Worm (Caenorhabditis elegans) whole organism, L1 larva: Measurements from ENCODE around the gene F42A6.5.
A peak's percentile ranks its signal among the peaks of the same experiment; 100 is the strongest.
"Not testable (repeated sequence)": the region's sequence is repeated elsewhere in the genome, so short reads cannot be mapped to it uniquely, and the experiment has no call there.

Source experiments
- C04F5.9 ChIP-seq: sonication (generic microtip); optimal IDR thresholded peaks from 2 replicates; lab custom pipeline; 2016; ENCODE audit warnings: missing genetic modification characterization, missing compliant biosample characterization
- C16A3.4 ChIP-seq: fragments of 150-350 bp; optimal IDR thresholded peaks from 2 replicates; lab custom pipeline; 2014; ENCODE audit warnings: missing biosample characterization, missing genetic modification characterization
- C34B4.2 ChIP-seq: sonication (generic microtip); optimal IDR thresholded peaks from 2 replicates; lab custom pipeline; 2017; ENCODE audit warnings: mild to moderate bottlenecking, missing genetic modification characterization, missing compliant biosample characterization
- aly-2 ChIP-seq: fragments of 150-350 bp; optimal IDR thresholded peaks from 2 replicates; lab custom pipeline; 2014; ENCODE audit warnings: missing biosample characterization, missing genetic modification characterization
- blmp-1 ChIP-seq: fragments of 150-350 bp; optimal IDR thresholded peaks from 2 replicates; lab custom pipeline; 2014; ENCODE audit warnings: missing biosample characterization, missing genetic modification characterization
- ceh-8 ChIP-seq: fragments of 200-800 bp; sonication (Bioruptor generic); optimal IDR thresholded peaks from 2 replicates; lab custom pipeline; 2018; ENCODE audit warnings: mild to moderate bottlenecking, missing genetic modification characterization, moderate library complexity, missing compliant biosample characterization
- ceh-82 ChIP-seq, 3 experiments: fragments of 150-350 bp in 1 of 3; sonication (generic microtip) in 2 of 3; optimal IDR thresholded peaks; 2 replicates each; lab custom pipeline; 2014 to 2017; ENCODE audit warnings: missing biosample characterization in 3 of 3, missing genetic modification characterization in 3 of 3
- ceh-88 ChIP-seq: fragments of 200-800 bp; sonication (Bioruptor generic); IDR thresholded peaks from 2 replicates; pipeline ENCODE4 v1.3.6; 2022; ENCODE audit warnings: missing genetic modification characterization, missing compliant biosample characterization
- ceh-90 ChIP-seq: sonication (generic microtip); optimal IDR thresholded peaks from 2 replicates; lab custom pipeline; 2016; ENCODE audit warnings: missing genetic modification characterization, missing compliant biosample characterization
- dpl-1 ChIP-seq, 3 experiments: fragments of 150-350 bp in 2 of 3; sonication (generic microtip) in 1 of 3; optimal IDR thresholded peaks; 2 replicates each; lab custom pipeline; 2014 to 2017; ENCODE audit warnings: missing biosample characterization in 3 of 3, missing genetic modification characterization in 3 of 3, missing genetic modification reagents in 3 of 3
- efl-1 ChIP-seq, 4 experiments: fragments of 150-350 bp; optimal IDR thresholded peaks in 3 of 4; peaks in 1 of 4; 1 replicate in 1 of 4; 2 replicates in 3 of 4; lab custom pipeline; 2014; ENCODE audit warnings: missing biosample characterization in 2 of 4, missing genetic modification characterization in 2 of 4, missing genetic modification reagents in 2 of 4
- efl-3 ChIP-seq: fragments of 200-800 bp; sonication (Bioruptor generic); optimal IDR thresholded peaks from 2 replicates; lab custom pipeline; 2018; ENCODE audit warnings: mild to moderate bottlenecking, missing genetic modification characterization, missing compliant biosample characterization
- elt-2 ChIP-seq: sonication (generic microtip); optimal IDR thresholded peaks from 2 replicates; lab custom pipeline; 2016; ENCODE audit warnings: missing genetic modification characterization, mild to moderate bottlenecking, inconsistent platforms, missing compliant biosample characterization, missing genetic modification reagents
- elt-3 ChIP-seq, 6 experiments: fragments of 150-350 bp in 1 of 6; sonication (generic microtip); optimal IDR thresholded peaks; 2 replicates each; lab custom pipeline; 2017 to 2018; ENCODE audit warnings: missing biosample characterization in 6 of 6, missing genetic modification characterization in 6 of 6, inconsistent platforms in 1 of 6
- fkh-10 ChIP-seq: sonication (generic microtip); optimal IDR thresholded peaks from 2 replicates; lab custom pipeline; 2017; ENCODE audit warnings: missing biosample characterization, missing genetic modification reagents, missing genetic modification characterization
- hlh-17 ChIP-seq: fragments of 200-800 bp; sonication (Bioruptor generic); optimal IDR thresholded peaks from 2 replicates; lab custom pipeline; 2018; ENCODE audit warnings: missing genetic modification characterization, mild to moderate bottlenecking, missing compliant biosample characterization, moderate library complexity, borderline replicate concordance
- hpl-2 ChIP-seq: fragments of 150-350 bp; optimal IDR thresholded peaks from 2 replicates; lab custom pipeline; 2014; ENCODE audit warnings: missing biosample characterization, missing genetic modification reagents, missing genetic modification characterization
- irx-1 ChIP-seq: sonication (generic microtip); optimal IDR thresholded peaks from 2 replicates; lab custom pipeline; 2016; ENCODE audit warnings: missing genetic modification characterization, missing compliant biosample characterization
- isw-1 ChIP-seq: fragments of 200-800 bp; sonication (Bioruptor generic); IDR thresholded peaks from 2 replicates; pipeline ENCODE4 v1.3.6; 2022; ENCODE audit warnings: missing genetic modification characterization, missing compliant biosample characterization
- jun-1 ChIP-seq: fragments of 150-350 bp; optimal IDR thresholded peaks from 2 replicates; lab custom pipeline; 2014; ENCODE audit warnings: missing biosample characterization, missing genetic modification reagents, missing genetic modification characterization
- lin-13 ChIP-seq: fragments of 150-350 bp; optimal IDR thresholded peaks from 2 replicates; lab custom pipeline; 2014; ENCODE audit warnings: missing biosample characterization, missing genetic modification reagents, missing genetic modification characterization
- lin-15B ChIP-seq: fragments of 150-350 bp; sonication (generic microtip); optimal IDR thresholded peaks from 3 replicates; lab custom pipeline; 2014; ENCODE audit warnings: missing biosample characterization, missing genetic modification characterization
- lin-35 ChIP-seq, 2 experiments: fragments of 150-350 bp; optimal IDR thresholded peaks; 2 replicates each; lab custom pipeline; 2014; ENCODE audit warnings: missing biosample characterization in 2 of 2, missing genetic modification characterization in 2 of 2, missing genetic modification reagents in 2 of 2
- lir-3 ChIP-seq: sonication (generic microtip); optimal IDR thresholded peaks from 2 replicates; lab custom pipeline; 2016; ENCODE audit warnings: mild to moderate bottlenecking, missing genetic modification characterization, moderate library complexity, missing compliant biosample characterization; ENCODE audit not compliant: poor library complexity
- lsy-2 ChIP-seq, 2 experiments: fragments of 150-350 bp; optimal IDR thresholded peaks; 2 replicates each; lab custom pipeline; 2014; ENCODE audit warnings: missing biosample characterization in 2 of 2, missing genetic modification characterization in 2 of 2
- nhr-47 ChIP-seq: sonication (generic microtip); optimal IDR thresholded peaks from 2 replicates; lab custom pipeline; 2016; ENCODE audit warnings: mild to moderate bottlenecking, missing genetic modification characterization, moderate library complexity, missing compliant biosample characterization
- nhr-71 ChIP-seq: sonication (generic microtip); optimal IDR thresholded peaks from 2 replicates; lab custom pipeline; 2016; ENCODE audit warnings: mild to moderate bottlenecking, missing genetic modification characterization, moderate library complexity, missing compliant biosample characterization
- nhr-77 ChIP-seq: fragments of 150-350 bp; optimal IDR thresholded peaks from 2 replicates; lab custom pipeline; 2014; ENCODE audit warnings: missing biosample characterization, missing genetic modification characterization
- nhr-84 ChIP-seq: sonication (generic microtip); optimal IDR thresholded peaks from 2 replicates; lab custom pipeline; 2017; ENCODE audit warnings: missing biosample characterization, missing genetic modification characterization
- nhr-85 ChIP-seq: sonication (generic microtip); peaks from one replicate; lab custom pipeline; 2016; ENCODE audit warnings: missing genetic modification characterization, inconsistent platforms, missing compliant biosample characterization
- nhr-90 ChIP-seq: sonication (generic microtip); optimal IDR thresholded peaks from 2 replicates; lab custom pipeline; 2016; ENCODE audit warnings: mild to moderate bottlenecking, missing genetic modification characterization, missing compliant biosample characterization; ENCODE audit not compliant: poor library complexity
- pax-3 ChIP-seq: fragments of 200-800 bp; sonication (Bioruptor generic); optimal IDR thresholded peaks from 2 replicates; lab custom pipeline; 2018; ENCODE audit warnings: mild to moderate bottlenecking, missing genetic modification characterization, moderate library complexity, missing compliant biosample characterization
- pqm-1 ChIP-seq: sonication (generic microtip); optimal IDR thresholded peaks from 3 replicates; lab custom pipeline; 2017; ENCODE audit warnings: missing biosample characterization, missing genetic modification characterization
- sox-4 ChIP-seq: sonication (generic microtip); optimal IDR thresholded peaks from 2 replicates; lab custom pipeline; 2016; ENCODE audit warnings: missing genetic modification characterization, missing compliant biosample characterization
- sptf-1 ChIP-seq: fragments of 150-350 bp; optimal IDR thresholded peaks from 2 replicates; lab custom pipeline; 2014; ENCODE audit warnings: missing biosample characterization, missing genetic modification characterization
- swsn-7 ChIP-seq: sonication (generic microtip); optimal IDR thresholded peaks from 2 replicates; lab custom pipeline; 2016; ENCODE audit warnings: missing genetic modification characterization, missing compliant biosample characterization
- tbx-2 ChIP-seq: sonication (generic microtip); optimal IDR thresholded peaks from 2 replicates; lab custom pipeline; 2016; ENCODE audit warnings: missing genetic modification characterization, missing compliant biosample characterization
- tlp-1 ChIP-seq: fragments of 150-350 bp; optimal IDR thresholded peaks from 2 replicates; lab custom pipeline; 2014; ENCODE audit warnings: missing biosample characterization, missing genetic modification characterization
- unc-30 ChIP-seq: sonication (generic microtip); optimal IDR thresholded peaks from 2 replicates; lab custom pipeline; 2017; ENCODE audit warnings: missing biosample characterization, missing genetic modification characterization
- unc-98 ChIP-seq: fragments of 200-800 bp; sonication (Bioruptor generic); IDR thresholded peaks from 2 replicates; pipeline ENCODE4 v1.3.6; 2022; ENCODE audit warnings: missing genetic modification characterization, missing compliant biosample characterization
- zag-1 ChIP-seq: fragments of 150-350 bp; optimal IDR thresholded peaks from 2 replicates; lab custom pipeline; 2014; ENCODE audit warnings: missing biosample characterization, missing genetic modification characterization
- zip-4 ChIP-seq: fragments of 200-800 bp; sonication (Bioruptor generic); optimal IDR thresholded peaks from 2 replicates; lab custom pipeline; 2018; ENCODE audit warnings: mild to moderate bottlenecking, missing genetic modification characterization, moderate library complexity, missing compliant biosample characterization
- ztf-4 ChIP-seq: fragments of 150-350 bp; optimal IDR thresholded peaks from 2 replicates; lab custom pipeline; 2014; ENCODE audit warnings: missing biosample characterization, missing genetic modification characterization

Gene F42A6.5

DNA sequence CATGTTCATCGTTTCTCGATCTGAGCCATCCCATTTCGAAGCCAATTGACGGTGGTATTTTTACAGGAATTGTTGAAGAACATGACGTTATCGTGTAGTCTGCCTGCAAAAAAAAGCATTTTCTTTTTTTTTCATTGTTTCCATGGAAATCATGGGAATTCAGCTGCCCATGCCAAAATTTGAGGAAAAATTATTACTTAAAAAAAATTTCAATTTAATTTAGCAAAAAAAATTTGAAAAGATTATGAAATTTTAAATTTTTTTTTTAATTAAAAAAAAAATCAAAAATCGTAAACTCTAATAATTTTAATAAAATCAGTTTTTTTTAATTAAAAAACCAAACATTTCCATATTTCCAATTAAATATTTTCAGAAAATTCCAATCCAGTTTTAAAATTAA lies at the start of gene F42A6.5:
TSS of gene F42A6.5 (minus strand) at position 101 of the 400 bp plus-strand sequence.
- not testable (repeated sequence) for TF ChIP-seq isw-1 (GFP tag; lab: Robert Waterston, UW); elt-3 (tag; optimal IDR thresholded peaks at IDR 0.05; lab: Kevin White, UChicago); pqm-1 (tag; lab: Kevin White, UChicago)
- TF ChIP-seq, all 84 proteins: peak for 0; not testable (repeated sequence) for 84

ce11 chrIV:3378080-3378804 lies 46.6 kb upstream of the F42A6.5 start, which contains the start of gene otub-4:
Gene otub-4, minus strand, starts transcription at chrIV:3378130.
- TF ChIP-seq efl-1 (optimal IDR thresholded peaks at IDR 0.05; lab: Kevin White, UChicago) (no peak), efl-1 (GFP tag; optimal IDR thresholded peaks at IDR 0.05 in 1 of 2; lab: Kevin White, UChicago) (peak in 1 of 2 experiments; percentile 46), tbx-2 (tag; lab: Kevin White, UChicago) (no peak)

ce11 chrIV:3373370-3373769 lies 41.7 kb upstream of the F42A6.5 start:
- TF ChIP-seq ceh-90 (tag; lab: Kevin White, UChicago) (no peak), hlh-17 (GFP tag; lab: Kevin White, UChicago) (no peak), C04F5.9 (no peak), tlp-1 (tag; lab: Kevin White, UChicago) (no peak), aly-2 (no peak), irx-1 (tag; lab: Kevin White, UChicago) (no peak), ceh-88 (GFP tag; lab: Robert Waterston, UW) (no peak), lin-15B (tag; lab: Kevin White, UChicago) (no peak), pax-3 (tag; lab: Kevin White, UChicago) (no peak), nhr-90 (peak; percentile 19), fkh-10 (no peak), efl-3 (no peak), blmp-1 (tag; lab: Kevin White, UChicago) (no peak), C16A3.4 (no peak), C34B4.2 (no peak), unc-98 (GFP tag; lab: Robert Waterston, UW) (no peak), nhr-71 (peak; percentile 19), hpl-2 (no peak), ztf-4 (no peak), elt-2 (tag; lab: Kevin White, UChicago) (no peak), elt-3 (tag; optimal IDR thresholded peaks at IDR 0.05; lab: Kevin White, UChicago) (no peak), lin-35 (GFP tag; optimal IDR thresholded peaks at IDR 0.05; lab: Kevin White, UChicago) (no peak), sptf-1 (tag; lab: Kevin White, UChicago) (no peak), zag-1 (tag; lab: Kevin White, UChicago) (no peak), efl-1 (optimal IDR thresholded peaks at IDR 0.05; lab: Kevin White, UChicago) (no peak), efl-1 (GFP tag; optimal IDR thresholded peaks at IDR 0.05 in 1 of 2; lab: Kevin White, UChicago) (peak in 1 of 2 experiments; percentile 89), ceh-82 (tag; optimal IDR thresholded peaks at IDR 0.05; lab: Kevin White, UChicago) (no peak), sox-4 (no peak)

DNA sequence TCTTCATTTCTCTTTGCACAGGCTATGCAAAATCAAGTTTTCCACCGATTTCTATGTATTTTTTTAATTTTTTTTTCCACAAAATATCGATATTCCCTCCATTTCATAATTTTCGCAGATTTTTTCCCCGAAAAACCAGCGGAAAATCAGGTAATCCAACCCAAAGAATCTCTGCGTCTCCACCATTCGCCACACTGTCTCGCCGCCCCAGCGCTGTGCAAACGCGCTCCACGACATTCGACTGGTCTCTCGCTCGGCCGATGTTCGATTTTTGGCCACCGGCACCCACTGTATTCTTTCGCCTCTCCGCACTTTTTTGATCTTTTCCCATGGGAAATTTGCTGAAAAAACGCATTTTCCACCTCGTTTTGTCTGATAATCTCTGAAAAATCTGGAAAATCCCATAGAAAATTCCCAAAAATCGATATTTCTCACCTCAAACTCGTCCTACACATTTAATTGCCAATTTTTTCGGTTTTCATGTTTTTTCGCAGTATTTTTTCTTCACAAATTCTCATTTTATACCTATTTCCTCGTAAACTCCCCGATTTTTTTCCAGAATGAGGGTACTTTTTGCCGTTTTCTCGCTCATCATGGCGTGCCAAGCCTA lies 37.1 kb upstream of the F42A6.5 start, which contains the start of gene vha-19:
TSS of gene vha-19 (plus strand) at position 560 of the 610 bp plus-strand sequence.
- TF ChIP-seq lir-3 (tag; lab: Kevin White, UChicago): no peak
- TF ChIP-seq efl-1 (optimal IDR thresholded peaks at IDR 0.05; lab: Kevin White, UChicago): peak; percentile 45 to 64
- peak; percentile 43 to 75 for TF ChIP-seq efl-1 (GFP tag; optimal IDR thresholded peaks at IDR 0.05 in 1 of 2; lab: Kevin White, UChicago)
- no peak for TF ChIP-seq blmp-1 (tag; lab: Kevin White, UChicago)
- TF ChIP-seq swsn-7 (tag; lab: Kevin White, UChicago): peak; percentile 23
- peak; percentile 36 for TF ChIP-seq lin-15B (tag; lab: Kevin White, UChicago)
- TF ChIP-seq unc-30: no peak
- TF ChIP-seq nhr-47: peak; percentile 9
- no peak for TF ChIP-seq nhr-84 (tag; lab: Kevin White, UChicago)
- peak; percentile 30 for TF ChIP-seq nhr-85
- TF ChIP-seq jun-1: no peak
- peak in 2 of 3 experiments; percentile 37 to 46 for TF ChIP-seq dpl-1 (GFP tag; optimal IDR thresholded peaks at IDR 0.05; lab: Kevin White, UChicago)
- TF ChIP-seq ceh-8 (GFP tag; lab: Kevin White, UChicago): no peak
- TF ChIP-seq tbx-2 (tag; lab: Kevin White, UChicago): peak; percentile 6
- peak; percentile 18 for TF ChIP-seq nhr-77 (tag; lab: Kevin White, UChicago)
- no peak for TF ChIP-seq elt-2 (tag; lab: Kevin White, UChicago)
- TF ChIP-seq lsy-2 (tag; optimal IDR thresholded peaks at IDR 0.05; lab: Kevin White, UChicago): peak; percentile 7 to 48
- no peak for TF ChIP-seq C34B4.2
- TF ChIP-seq pqm-1 (tag; lab: Kevin White, UChicago): no peak
- no peak for TF ChIP-seq lin-13 (GFP tag; lab: Kevin White, UChicago)
- TF ChIP-seq lin-35 (GFP tag; optimal IDR thresholded peaks at IDR 0.05; lab: Kevin White, UChicago): peak; percentile 44 to 61
- TF ChIP-seq ceh-82 (tag; optimal IDR thresholded peaks at IDR 0.05; lab: Kevin White, UChicago): peak in 1 of 3 experiments; percentile 43
- TF ChIP-seq nhr-71: peak; percentile 44
- TF ChIP-seq ztf-4: no peak
- TF ChIP-seq zip-4 (GFP tag; lab: Kevin White, UChicago): no peak
